Worm (Caenorhabditis elegans) whole organism, L2 larva: ENCODE data around the gene pssy-2.
"Not testable (repeated sequence)": the region's sequence is repeated elsewhere in the genome, so short reads cannot be mapped to it uniquely, and the experiment has no call there.

ENCODE experiments used
- R02D3.7 ChIP-seq: fragments of 150-350 bp; optimal IDR thresholded peaks from 2 replicates; lab custom pipeline; 2014; ENCODE audit warnings: missing biosample characterization, missing genetic modification characterization
- nhr-10 ChIP-seq: sonication (generic microtip); optimal IDR thresholded peaks from 2 replicates; lab custom pipeline; 2017; ENCODE audit warnings: missing biosample characterization, missing genetic modification characterization

DNA sequence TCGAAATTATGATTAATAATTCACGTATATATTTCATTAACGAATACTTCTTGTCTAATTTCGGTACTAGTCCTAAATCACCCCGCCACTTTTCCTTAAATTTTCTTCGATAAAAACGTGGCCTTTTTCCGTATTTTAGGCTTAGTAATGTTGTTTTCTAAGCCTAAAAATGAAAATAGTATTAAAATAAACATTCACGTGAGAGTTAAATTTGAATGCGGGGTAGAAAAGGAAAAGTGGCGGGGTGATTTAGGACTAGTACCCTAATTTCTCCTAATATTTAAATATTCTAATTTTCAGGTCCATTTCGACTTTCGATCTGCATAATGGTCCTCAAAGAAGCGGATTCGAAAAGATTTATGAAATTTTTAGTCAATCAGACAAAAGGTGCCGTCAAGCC, 27.3 kb downstream of the pssy-2 start, which contains the start of gene T28A8.6:
- TF ChIP-seq nhr-10 (tag; lab: Kevin White, UChicago); R02D3.7: not testable (repeated sequence)
